Worm (Caenorhabditis elegans): Measurements from ENCODE around the gene cyp-25A3.
A peak's percentile ranks its signal among the peaks of the same experiment; 100 is the strongest.

The cyp-25A3 gene

ce11 chrIII:3839635-3840034 is at the start of gene cyp-25A3:
Gene cyp-25A3 (minus strand): TSS chrIII:3839735.
- no peak for TF ChIP-seq lsy-2 (tag; optimal IDR thresholded peaks at IDR 0.05)

- no peak for TF ChIP-seq zip-8 (tag; optimal IDR thresholded peaks at IDR 0.05)
- no peak for TF ChIP-seq lsy-2 (tag; optimal IDR thresholded peaks at IDR 0.05)
- TF ChIP-seq drap-1 (GFP tag; optimal IDR thresholded peaks at IDR 0.05): no peak
- no peak for TF ChIP-seq ceh-83 (GFP tag; optimal IDR thresholded peaks at IDR 0.05)
- no peak for TF ChIP-seq ces-1 (GFP tag; optimal IDR thresholded peaks at IDR 0.05)
- no peak for TF ChIP-seq M03D4.4 (tag; optimal IDR thresholded peaks at IDR 0.05)
- no peak for TF ChIP-seq elt-3 (tag; optimal IDR thresholded peaks at IDR 0.05)
- no peak for TF ChIP-seq ceh-43 (GFP tag; optimal IDR thresholded peaks at IDR 0.05)
- no peak for TF ChIP-seq lin-13 (tag; optimal IDR thresholded peaks at IDR 0.05)
- TF ChIP-seq ham-2 (GFP tag; optimal IDR thresholded peaks at IDR 0.05): no peak
- TF ChIP-seq unc-62 (GFP tag; optimal IDR thresholded peaks at IDR 0.05): no peak
- no peak for TF ChIP-seq nhr-237 (tag; optimal IDR thresholded peaks at IDR 0.05)
- TF ChIP-seq nhr-2 (tag; optimal IDR thresholded peaks at IDR 0.05): no peak
- TF ChIP-seq ztf-11 (tag; optimal IDR thresholded peaks at IDR 0.05): no peak
- no peak for TF ChIP-seq bed-3 (GFP tag; optimal IDR thresholded peaks at IDR 0.05)
These were observed 48.1 kb upstream of the cyp-25A3 start for ce11 chrIII:3887586-3887985.

- TF ChIP-seq nhr-2 (tag; optimal IDR thresholded peaks at IDR 0.05) (no peak), ztf-11 (tag; optimal IDR thresholded peaks at IDR 0.05) (no peak), mep-1 (tag; optimal IDR thresholded peaks at IDR 0.05) (no peak), blmp-1 (tag; optimal IDR thresholded peaks at IDR 0.05) (no peak), tbx-8 (GFP tag; optimal IDR thresholded peaks at IDR 0.05) (no peak), unc-62 (GFP tag; optimal IDR thresholded peaks at IDR 0.05) (no peak), lin-13 (tag; optimal IDR thresholded peaks at IDR 0.05) (no peak), nhr-28 (tag; optimal IDR thresholded peaks at IDR 0.05) (no peak), ces-1 (GFP tag; optimal IDR thresholded peaks at IDR 0.05) (no peak), elt-1 (tag; optimal IDR thresholded peaks at IDR 0.05; ENCODE audit: borderline replicate concordance, insufficient read depth) (no peak), M03D4.4 (tag; optimal IDR thresholded peaks at IDR 0.05) (no peak)
These were observed 43.6 kb upstream of the cyp-25A3 start for ce11 chrIII:3883146-3883545.

- TF ChIP-seq mls-2 (tag; optimal IDR thresholded peaks at IDR 0.05) (no peak), ham-2 (GFP tag; optimal IDR thresholded peaks at IDR 0.05) (no peak), lsy-2 (tag; optimal IDR thresholded peaks at IDR 0.05) (no peak), unc-39 (tag; optimal IDR thresholded peaks at IDR 0.05) (no peak), ceh-39 (tag; optimal IDR thresholded peaks at IDR 0.05) (no peak), flh-1 (GFP tag; optimal IDR thresholded peaks at IDR 0.05) (no peak), ces-1 (GFP tag; optimal IDR thresholded peaks at IDR 0.05) (no peak), ceh-43 (GFP tag; optimal IDR thresholded peaks at IDR 0.05) (no peak), unc-62 (GFP tag; optimal IDR thresholded peaks at IDR 0.05) (no peak), sem-2 (GFP tag; optimal IDR thresholded peaks at IDR 0.05) (no peak), lin-13 (tag; optimal IDR thresholded peaks at IDR 0.05) (no peak), hlh-1 (tag; optimal IDR thresholded peaks at IDR 0.05) (no peak), nhr-2 (tag; optimal IDR thresholded peaks at IDR 0.05) (no peak), mep-1 (tag; optimal IDR thresholded peaks at IDR 0.05) (no peak), nhr-237 (tag; optimal IDR thresholded peaks at IDR 0.05) (no peak), nhr-28 (tag; optimal IDR thresholded peaks at IDR 0.05) (no peak), pha-4 (tag; optimal IDR thresholded peaks at IDR 0.05) (no peak)
These were observed 39.6 kb upstream of the cyp-25A3 start for ce11 chrIII:3878986-3879756.

ce11 chrIII:3876197-3876897 is 36.8 kb upstream of the cyp-25A3 start:
- TF ChIP-seq hlh-1 (tag; optimal IDR thresholded peaks at IDR 0.05): no peak
- no peak for TF ChIP-seq ceh-39 (tag; optimal IDR thresholded peaks at IDR 0.05)
- TF ChIP-seq lin-32 (GFP tag; optimal IDR thresholded peaks at IDR 0.05): no peak
- no peak for TF ChIP-seq unc-62 (GFP tag; optimal IDR thresholded peaks at IDR 0.05)
- no peak for TF ChIP-seq nhr-237 (tag; optimal IDR thresholded peaks at IDR 0.05)
- TF ChIP-seq ztf-11 (tag; optimal IDR thresholded peaks at IDR 0.05): peak; percentile 3
- peak; percentile 6 for TF ChIP-seq sptf-1 (tag; optimal IDR thresholded peaks at IDR 0.05)
- no peak for TF ChIP-seq bed-3 (GFP tag; optimal IDR thresholded peaks at IDR 0.05)
- no peak for TF ChIP-seq drap-1 (GFP tag; optimal IDR thresholded peaks at IDR 0.05)
- TF ChIP-seq tbx-8 (GFP tag; optimal IDR thresholded peaks at IDR 0.05): no peak
- no peak for TF ChIP-seq lsy-2 (tag; optimal IDR thresholded peaks at IDR 0.05)
- no peak for TF ChIP-seq M03D4.4 (tag; optimal IDR thresholded peaks at IDR 0.05)
- peak; percentile 97 for TF ChIP-seq zip-8 (tag; optimal IDR thresholded peaks at IDR 0.05)
- TF ChIP-seq nhr-12 (tag; optimal IDR thresholded peaks at IDR 0.05): no peak
- TF ChIP-seq pha-4 (tag; optimal IDR thresholded peaks at IDR 0.05): no peak
- no peak for TF ChIP-seq mab-5 (tag; optimal IDR thresholded peaks at IDR 0.05)
- TF ChIP-seq elt-1 (tag; optimal IDR thresholded peaks at IDR 0.05; ENCODE audit: borderline replicate concordance, insufficient read depth): no peak
- no peak for TF ChIP-seq ceh-43 (GFP tag; optimal IDR thresholded peaks at IDR 0.05)
- TF ChIP-seq ces-1 (GFP tag; optimal IDR thresholded peaks at IDR 0.05): no peak
- no peak for TF ChIP-seq mep-1 (tag; optimal IDR thresholded peaks at IDR 0.05)
- TF ChIP-seq ceh-83 (GFP tag; optimal IDR thresholded peaks at IDR 0.05): no peak
- peak; percentile 84 for TF ChIP-seq nhr-2 (tag; optimal IDR thresholded peaks at IDR 0.05)
- TF ChIP-seq flh-1 (GFP tag; optimal IDR thresholded peaks at IDR 0.05): no peak
- TF ChIP-seq sem-2 (GFP tag; optimal IDR thresholded peaks at IDR 0.05): no peak
- no peak for TF ChIP-seq mls-2 (tag; optimal IDR thresholded peaks at IDR 0.05)
- no peak for TF ChIP-seq blmp-1 (tag; optimal IDR thresholded peaks at IDR 0.05)
- no peak for TF ChIP-seq ham-2 (GFP tag; optimal IDR thresholded peaks at IDR 0.05)

Measured in whole organism, mixed stage, embryonic.